Worm (Caenorhabditis elegans): ENCODE results near the gene npr-2.

Gene npr-2

ce11 chrIV:9592413-9592812, 12.5 kb upstream of the npr-2 start, which contains the start of gene pei-1:
Gene pei-1, minus strand, starts transcription at chrIV:9592513.
- TF ChIP-seq nhr-43 (tag; optimal IDR thresholded peaks at IDR 0.05; ENCODE audit: poor library complexity, severe bottlenecking) (no peak), egl-5 (tag; optimal IDR thresholded peaks at IDR 0.05) (no peak), hmg-11 (tag; optimal IDR thresholded peaks at IDR 0.05) (no peak), R02D3.7 (tag; optimal IDR thresholded peaks at IDR 0.05) (no peak), unc-62 (GFP tag; optimal IDR thresholded peaks at IDR 0.05) (no peak), daf-12 (tag; optimal IDR thresholded peaks at IDR 0.05) (no peak), sea-2 (GFP tag; optimal IDR thresholded peaks at IDR 0.05) (no peak), nhr-77 (tag; optimal IDR thresholded peaks at IDR 0.05) (no peak), mdl-1 (tag; optimal IDR thresholded peaks at IDR 0.05) (no peak), nhr-67 (tag; optimal IDR thresholded peaks at IDR 0.05) (no peak), nhr-12 (tag; optimal IDR thresholded peaks at IDR 0.05) (no peak)

ce11 chrIV:9588784-9589457, 9.0 kb upstream of the npr-2 start, which contains the start of gene trcs-1:
Gene trcs-1, minus strand, starts transcription at chrIV:9588834.
- TF ChIP-seq ZK546.5 (tag; optimal IDR thresholded peaks at IDR 0.05) (no peak), nhr-237 (tag; optimal IDR thresholded peaks at IDR 0.05) (no peak), nhr-67 (tag; optimal IDR thresholded peaks at IDR 0.05) (no peak), hmg-11 (tag; optimal IDR thresholded peaks at IDR 0.05) (no peak), unc-62 (GFP tag; optimal IDR thresholded peaks at IDR 0.05) (no peak), jun-1 (tag; optimal IDR thresholded peaks at IDR 0.05) (no peak)

ce11 chrIV:9584352-9584751, 4.4 kb upstream of the npr-2 start:
- TF ChIP-seq nhr-12 (tag; optimal IDR thresholded peaks at IDR 0.05) (no peak), lin-39 (tag; optimal IDR thresholded peaks at IDR 0.05) (no peak), jun-1 (tag; optimal IDR thresholded peaks at IDR 0.05) (no peak), fkh-2 (tag; optimal IDR thresholded peaks at IDR 0.05) (no peak), ceh-82 (tag; optimal IDR thresholded peaks at IDR 0.05) (no peak), nhr-77 (tag; optimal IDR thresholded peaks at IDR 0.05) (no peak), nhr-11 (tag; optimal IDR thresholded peaks at IDR 0.05) (no peak)

- no peak for TF ChIP-seq ceh-28 (tag; optimal IDR thresholded peaks at IDR 0.05)
- TF ChIP-seq jun-1 (tag; optimal IDR thresholded peaks at IDR 0.05) = no peak
- TF ChIP-seq nfya-1 (tag; optimal IDR thresholded peaks at IDR 0.05; ENCODE audit: insufficient read depth) = no peak
- no peak for TF ChIP-seq lin-15B (tag; optimal IDR thresholded peaks at IDR 0.05)
- no peak for TF ChIP-seq mdl-1 (tag; optimal IDR thresholded peaks at IDR 0.05)
- TF ChIP-seq ztf-11 (tag; optimal IDR thresholded peaks at IDR 0.05) = no peak
- TF ChIP-seq nhr-43 (tag; optimal IDR thresholded peaks at IDR 0.05; ENCODE audit: poor library complexity, severe bottlenecking) = no peak
- no peak for TF ChIP-seq eor-1 (tag; optimal IDR thresholded peaks at IDR 0.05)
- TF ChIP-seq elt-1 (tag; optimal IDR thresholded peaks at IDR 0.05) = no peak
- no peak for TF ChIP-seq egl-5 (tag; optimal IDR thresholded peaks at IDR 0.05)
- no peak for TF ChIP-seq tbx-2 (tag; optimal IDR thresholded peaks at IDR 0.05)
- TF ChIP-seq lin-39 (tag; optimal IDR thresholded peaks at IDR 0.05) = no peak
- TF ChIP-seq fkh-2 (tag; optimal IDR thresholded peaks at IDR 0.05) = no peak
- TF ChIP-seq snpc-4 (tag; optimal IDR thresholded peaks at IDR 0.05) = no peak
- no peak for TF ChIP-seq mml-1 (tag; optimal IDR thresholded peaks at IDR 0.05)
- TF ChIP-seq unc-62 (GFP tag; optimal IDR thresholded peaks at IDR 0.05) = no peak
- no peak for TF ChIP-seq skn-1 (tag; optimal IDR thresholded peaks at IDR 0.05)
- TF ChIP-seq zag-1 (tag; optimal IDR thresholded peaks at IDR 0.05) = no peak
- no peak for TF ChIP-seq nhr-12 (tag; optimal IDR thresholded peaks at IDR 0.05)
Measured at ce11 chrIV:9566505-9566904, 13.4 kb downstream of the npr-2 start, which contains the start of gene lron-14. Gene lron-14, minus strand, starts transcription at chrIV:9566605.

- TF ChIP-seq lsy-12 (tag; optimal IDR thresholded peaks at IDR 0.05) (no peak), snpc-4 (tag; optimal IDR thresholded peaks at IDR 0.05) (no peak), ceh-82 (tag; optimal IDR thresholded peaks at IDR 0.05) (no peak), pqm-1 (tag; optimal IDR thresholded peaks at IDR 0.05) (no peak), nhr-237 (tag; optimal IDR thresholded peaks at IDR 0.05) (no peak), R02D3.7 (tag; optimal IDR thresholded peaks at IDR 0.05) (no peak), elt-1 (tag; optimal IDR thresholded peaks at IDR 0.05) (no peak), nhr-12 (tag; optimal IDR thresholded peaks at IDR 0.05) (no peak), hmg-11 (tag; optimal IDR thresholded peaks at IDR 0.05) (no peak), mdl-1 (tag; optimal IDR thresholded peaks at IDR 0.05) (no peak), nfya-1 (tag; optimal IDR thresholded peaks at IDR 0.05; ENCODE audit: insufficient read depth) (no peak)
Measured at ce11 chrIV:9563529-9564376, 16.2 kb downstream of the npr-2 start.

Measured in whole organism, L3 larva.